Fruit fly (Drosophila melanogaster) whole organism, embryonic: ENCODE data around the gene CG13086.

ENCODE experiments used
- ATbp ChIP-seq: fragments of 200-800 bp; sonication (Bioruptor generic); optimal IDR thresholded peaks from 2 replicates; lab custom pipeline; 2017; ENCODE audit warnings: missing biosample characterization, mild to moderate bottlenecking, missing genetic modification characterization, missing genetic modification reagents
- B-H1 ChIP-seq: fragments of 200-800 bp; sonication (Bioruptor generic); IDR thresholded peaks from 3 replicates; pipeline ENCODE4 v1.3.6; 2022; ENCODE audit warnings: missing biosample characterization, missing genetic modification characterization
- B-H2 ChIP-seq: fragments of 200-800 bp; sonication (Bioruptor generic); optimal IDR thresholded peaks from 2 replicates; lab custom pipeline; 2018; ENCODE audit warnings: missing biosample characterization, mild to moderate bottlenecking, missing genetic modification characterization
- Bgb ChIP-seq: fragments of 200-800 bp; sonication (Bioruptor generic); IDR thresholded peaks from 2 replicates; pipeline ENCODE4 v1.3.6; 2022; ENCODE audit warnings: missing biosample characterization, missing genetic modification characterization; ENCODE audit not compliant: partially characterized antibody
- CG10147 ChIP-seq: fragments of 200-800 bp; sonication (Bioruptor generic); optimal IDR thresholded peaks from 2 replicates; lab custom pipeline; 2019; ENCODE audit warnings: missing biosample characterization, mild to moderate bottlenecking, missing genetic modification characterization, moderate library complexity
- CG10209 ChIP-seq: fragments of 200-800 bp; sonication (Bioruptor generic); optimal IDR thresholded peaks from 3 replicates; lab custom pipeline; 2017; ENCODE audit warnings: missing biosample characterization, mild to moderate bottlenecking, missing genetic modification characterization, missing genetic modification reagents
- CG10274 ChIP-seq: fragments of 200-800 bp; sonication (Bioruptor generic); optimal IDR thresholded peaks from 3 replicates; lab custom pipeline; 2017; ENCODE audit warnings: missing biosample characterization, mild to moderate bottlenecking, missing genetic modification characterization
- CG10431 ChIP-seq: fragments of 200-800 bp; sonication (Bioruptor generic); optimal IDR thresholded peaks from 3 replicates; lab custom pipeline; 2018; ENCODE audit warnings: missing biosample characterization, mild to moderate bottlenecking, missing genetic modification characterization
- CG10565 ChIP-seq: fragments of 200-800 bp; sonication (Bioruptor generic); optimal IDR thresholded peaks from 3 replicates; lab custom pipeline; 2016; ENCODE audit warnings: missing biosample characterization, mild to moderate bottlenecking, missing genetic modification characterization
- CG14441 ChIP-seq: fragments of 200-800 bp; sonication (Bioruptor generic); IDR thresholded peaks from 2 replicates; pipeline ENCODE4 v1.3.6; 2022; ENCODE audit warnings: missing biosample characterization, missing genetic modification characterization
- CG15514 ChIP-seq: fragments of 200-800 bp; sonication (Bioruptor generic); optimal IDR thresholded peaks from 3 replicates; lab custom pipeline; 2017; ENCODE audit warnings: missing biosample characterization, missing genetic modification characterization, mild to moderate bottlenecking, moderate library complexity, missing genetic modification reagents
- CG16863 ChIP-seq: fragments of 200-800 bp; sonication (Bioruptor generic); optimal IDR thresholded peaks from 3 replicates; lab custom pipeline; 2016; ENCODE audit warnings: missing biosample characterization, missing genetic modification characterization
- CG17829 ChIP-seq: fragments of 200-800 bp; optimal IDR thresholded peaks from 2 replicates; lab custom pipeline; 2019; ENCODE audit warnings: missing biosample characterization, mild to moderate bottlenecking, missing genetic modification characterization, moderate library complexity
- CG18262 ChIP-seq: fragments of 200-800 bp; optimal IDR thresholded peaks from 3 replicates; lab custom pipeline; 2019; ENCODE audit warnings: missing biosample characterization, mild to moderate bottlenecking, missing genetic modification characterization, moderate library complexity
- CG18619 ChIP-seq: fragments of 200-800 bp; sonication (Bioruptor generic); optimal IDR thresholded peaks from 3 replicates; lab custom pipeline; 2017; ENCODE audit warnings: missing biosample characterization, mild to moderate bottlenecking, missing genetic modification characterization
- CG2129 ChIP-seq: fragments of 200-800 bp; sonication (Bioruptor generic); IDR thresholded peaks from 2 replicates; pipeline ENCODE4 v1.3.6; 2022; ENCODE audit warnings: missing biosample characterization, missing genetic modification characterization; ENCODE audit not compliant: partially characterized antibody
- CG2678 ChIP-seq: fragments of 200-800 bp; sonication (Bioruptor generic); optimal IDR thresholded peaks from 3 replicates; lab custom pipeline; 2019; ENCODE audit warnings: missing biosample characterization, mild to moderate bottlenecking, missing genetic modification characterization, moderate library complexity
- CG2889 ChIP-seq: fragments of 200-800 bp; sonication (Bioruptor generic); IDR thresholded peaks from 3 replicates; pipeline ENCODE4 v1.3.6; 2022; ENCODE audit warnings: missing biosample characterization, missing genetic modification characterization
- CG31224 ChIP-seq: fragments of 200-800 bp; sonication (Bioruptor generic); IDR thresholded peaks from 2 replicates; pipeline ENCODE4 v1.3.6; 2022; ENCODE audit warnings: missing biosample characterization, missing genetic modification characterization
- CG33557 ChIP-seq: fragments of 200-800 bp; sonication (Bioruptor generic); optimal IDR thresholded peaks from 2 replicates; lab custom pipeline; 2019; ENCODE audit warnings: missing biosample characterization, mild to moderate bottlenecking, missing genetic modification characterization, moderate library complexity
- CG34224 ChIP-seq: fragments of 200-800 bp; sonication (Bioruptor generic); IDR thresholded peaks from 3 replicates; pipeline ENCODE4 v1.3.6; 2022; ENCODE audit warnings: missing biosample characterization, missing genetic modification characterization; ENCODE audit not compliant: partially characterized antibody
- CG4404 ChIP-seq: fragments of 200-800 bp; sonication (Bioruptor generic); IDR thresholded peaks from 2 replicates; pipeline ENCODE4 v1.3.6; 2022; ENCODE audit warnings: missing biosample characterization, missing genetic modification characterization
- CG4707 ChIP-seq: fragments of 200-800 bp; sonication (Bioruptor generic); optimal IDR thresholded peaks from 2 replicates; lab custom pipeline; 2018; ENCODE audit warnings: missing biosample characterization, mild to moderate bottlenecking, missing genetic modification characterization, moderate library complexity
- CG5180 ChIP-seq: fragments of 200-800 bp; sonication (Bioruptor generic); optimal IDR thresholded peaks from 3 replicates; lab custom pipeline; 2017; ENCODE audit warnings: missing biosample characterization, missing genetic modification characterization, mild to moderate bottlenecking, moderate library complexity, missing genetic modification reagents
- CG6689 ChIP-seq: fragments of 200-800 bp; sonication (Bioruptor generic); IDR thresholded peaks from 2 replicates; pipeline ENCODE4 v1.3.6; 2022; ENCODE audit warnings: missing biosample characterization, missing genetic modification characterization
- CG7745 ChIP-seq: fragments of 200-800 bp; sonication (Bioruptor generic); optimal IDR thresholded peaks from 2 replicates; lab custom pipeline; 2018; ENCODE audit warnings: missing biosample characterization, mild to moderate bottlenecking, missing genetic modification characterization, moderate library complexity
- CG9215 ChIP-seq: fragments of 200-800 bp; sonication (Bioruptor generic); IDR thresholded peaks from 2 replicates; pipeline ENCODE4 v1.3.6; 2022; ENCODE audit warnings: missing biosample characterization, missing genetic modification characterization
- CG9727 ChIP-seq: fragments of 200-800 bp; sonication (Bioruptor generic); optimal IDR thresholded peaks from 3 replicates; lab custom pipeline; 2017; ENCODE audit warnings: missing biosample characterization, mild to moderate bottlenecking, missing genetic modification characterization
- CG9876 ChIP-seq: fragments of 200-800 bp; sonication (Bioruptor generic); optimal IDR thresholded peaks from 2 replicates; lab custom pipeline; 2016; ENCODE audit warnings: missing biosample characterization, missing genetic modification characterization
- D19A ChIP-seq: fragments of 200-800 bp; optimal IDR thresholded peaks from 3 replicates; lab custom pipeline; 2019; ENCODE audit warnings: missing biosample characterization, mild to moderate bottlenecking, missing genetic modification characterization, moderate library complexity
- Ets65A ChIP-seq: fragments of 200-800 bp; sonication (Bioruptor generic); peaks from one replicate; lab custom pipeline; 2016; ENCODE audit warnings: missing biosample characterization, missing genetic modification characterization
- Fer3 ChIP-seq: fragments of 200-800 bp; sonication (Bioruptor generic); optimal IDR thresholded peaks from 2 replicates; lab custom pipeline; 2018; ENCODE audit warnings: missing biosample characterization, mild to moderate bottlenecking, missing genetic modification characterization, moderate library complexity
- Lpt ChIP-seq: fragments of >200 bp; optimal IDR thresholded peaks from 2 replicates; lab custom pipeline; 2018; ENCODE audit warnings: missing biosample characterization, missing genetic modification characterization
- MTF-1 ChIP-seq: fragments of 200-800 bp; sonication (Bioruptor generic); optimal IDR thresholded peaks from 2 replicates; lab custom pipeline; 2018; ENCODE audit warnings: missing biosample characterization, mild to moderate bottlenecking, missing genetic modification characterization, borderline replicate concordance
- Sry-β ChIP-seq: fragments of 200-800 bp; sonication (Bioruptor generic); optimal IDR thresholded peaks from 2 replicates; lab custom pipeline; 2018; ENCODE audit warnings: missing biosample characterization, mild to moderate bottlenecking, missing genetic modification characterization, moderate library complexity
- amos ChIP-seq: fragments of 200-800 bp; sonication (Bioruptor generic); IDR thresholded peaks from 2 replicates; pipeline ENCODE4 v1.3.6; 2022; ENCODE audit warnings: missing biosample characterization, missing genetic modification characterization; ENCODE audit not compliant: partially characterized antibody
- cad ChIP-seq: fragments of >200 bp; optimal IDR thresholded peaks from 2 replicates; lab custom pipeline; 2017; ENCODE audit warnings: missing biosample characterization, missing genetic modification characterization
- caup ChIP-seq: fragments of 200-800 bp; sonication (Bioruptor generic); optimal IDR thresholded peaks from 3 replicates; lab custom pipeline; 2017; ENCODE audit warnings: missing biosample characterization, mild to moderate bottlenecking, missing genetic modification characterization, moderate library complexity; ENCODE audit not compliant: severe bottlenecking
- chn ChIP-seq: fragments of 200-800 bp; sonication (Bioruptor generic); optimal IDR thresholded peaks from 2 replicates; lab custom pipeline; 2016; ENCODE audit warnings: missing biosample characterization, missing genetic modification characterization
- croc ChIP-seq: fragments of 200-800 bp; sonication (Bioruptor generic); conservative IDR thresholded peaks from 3 replicates; pipeline ENCODE4 v1.3.6; 2022; ENCODE audit warnings: missing biosample characterization, missing genetic modification characterization
- hkb ChIP-seq, 2 experiments: fragments of 200-800 bp in 1 of 2; fragments of >200 bp in 1 of 2; sonication (Bioruptor generic) in 1 of 2; IDR thresholded peaks in 1 of 2; optimal IDR thresholded peaks in 1 of 2; 2 replicates each; pipeline versions ENCODE4 v1.3.6 to Lab custom; 2017 to 2022; ENCODE audit warnings: missing biosample characterization in 1 of 2, missing genetic modification characterization in 1 of 2
- inv ChIP-seq: fragments of 200-800 bp; sonication (Bioruptor generic); IDR thresholded peaks from 2 replicates; pipeline ENCODE4 v1.3.6; 2022; ENCODE audit warnings: missing biosample characterization, missing genetic modification characterization; ENCODE audit not compliant: partially characterized antibody
- lov ChIP-seq, 2 experiments: fragments of 200-800 bp in 1 of 2; fragments of >200 bp in 1 of 2; sonication (Bioruptor generic) in 1 of 2; IDR thresholded peaks in 1 of 2; optimal IDR thresholded peaks in 1 of 2; 2 replicates in 1 of 2; 3 replicates in 1 of 2; pipeline versions ENCODE4 v1.3.6 to Lab custom; 2017 to 2022; ENCODE audit warnings: missing biosample characterization in 1 of 2, missing genetic modification characterization in 1 of 2
- mld ChIP-seq: fragments of 200-800 bp; sonication (Bioruptor generic); IDR thresholded peaks from 3 replicates; pipeline ENCODE4 v1.3.6; 2022; ENCODE audit warnings: missing biosample characterization, missing genetic modification characterization; ENCODE audit not compliant: partially characterized antibody
- odd ChIP-seq: fragments of 200-800 bp; sonication (Bioruptor generic); optimal IDR thresholded peaks from 2 replicates; lab custom pipeline; 2017; ENCODE audit warnings: missing biosample characterization, mild to moderate bottlenecking, missing genetic modification characterization
- shn ChIP-seq: fragments of 200-800 bp; sonication (Bioruptor generic); optimal IDR thresholded peaks from 3 replicates; lab custom pipeline; 2016; ENCODE audit warnings: missing biosample characterization, missing genetic modification characterization
- sima ChIP-seq: fragments of 200-800 bp; sonication (Bioruptor generic); optimal IDR thresholded peaks from 2 replicates; lab custom pipeline; 2016; ENCODE audit warnings: missing biosample characterization, missing genetic modification characterization
- ssp ChIP-seq: fragments of 200-800 bp; sonication (Bioruptor generic); IDR thresholded peaks from 2 replicates; pipeline ENCODE4 v1.3.6; 2022; ENCODE audit warnings: missing biosample characterization, missing genetic modification characterization
- toy ChIP-seq: fragments of 200-800 bp; sonication (Bioruptor generic); IDR thresholded peaks from 2 replicates; pipeline ENCODE4 v1.3.6; 2022; ENCODE audit warnings: missing biosample characterization, missing genetic modification characterization

Gene CG13086

dm6 chr2L:19364075-19364474 is at the start of gene CG13086:
Gene CG13086 (plus strand): TSS chr2L:19364375.
- no peak for TF ChIP-seq B-H2 (GFP tag; lab: Kevin White, UChicago)
- no peak for TF ChIP-seq CG2889 (GFP tag; lab: Robert Waterston, UW)
- no peak for TF ChIP-seq CG10565 (GFP tag; lab: Kevin White, UChicago)
- no peak for TF ChIP-seq CG18619
- TF ChIP-seq CG9215 (GFP tag; lab: Robert Waterston, UW), result no peak
- TF ChIP-seq sima (GFP tag; lab: Kevin White, UChicago), result no peak
- TF ChIP-seq B-H1 (GFP tag; lab: Robert Waterston, UW), result no peak
- TF ChIP-seq CG31224 (GFP tag; lab: Robert Waterston, UW), result no peak
- no peak for TF ChIP-seq inv (GFP tag; lab: Robert Waterston, UW)
- TF ChIP-seq CG9876 (GFP tag; lab: Kevin White, UChicago), result no peak
- no peak for TF ChIP-seq toy (GFP tag; lab: Robert Waterston, UW)
- TF ChIP-seq CG4404, result no peak
- 0 out of 2 replicates have a peak, but pooled peaks have one; percentile 15 for TF ChIP-seq amos (GFP tag; lab: Robert Waterston, UW)
- TF ChIP-seq CG15514 (GFP tag; lab: Kevin White, UChicago), result peak; percentile 83
- TF ChIP-seq CG2678 (tag; lab: Kevin White, UChicago), result no peak
- TF ChIP-seq CG6689 (GFP tag; lab: Robert Waterston, UW), result no peak
- no peak for TF ChIP-seq CG10209

dm6 chr2L:19314589-19314988 is 49.6 kb upstream of the CG13086 start:
- TF ChIP-seq CG9727 (GFP tag; lab: Kevin White, UChicago), result no peak
- TF ChIP-seq CG34224 (GFP tag; lab: Robert Waterston, UW), result no peak
- no peak for TF ChIP-seq caup (GFP tag; lab: Kevin White, UChicago)
- no peak for TF ChIP-seq CG2129
- TF ChIP-seq croc (GFP tag; lab: Robert Waterston, UW), result no peak
- no peak for TF ChIP-seq chn
- no peak for TF ChIP-seq Sry-β (GFP tag; lab: Kevin White, UChicago)
- TF ChIP-seq CG10147 (GFP tag; lab: Kevin White, UChicago), result no peak
- TF ChIP-seq mld, result no peak
- TF ChIP-seq CG10274, result no peak
- TF ChIP-seq CG16863 (GFP tag; lab: Kevin White, UChicago), result no peak
- no peak for TF ChIP-seq CG5180 (GFP tag; lab: Kevin White, UChicago)
- no peak for TF ChIP-seq CG7745
- no peak for TF ChIP-seq ssp (GFP tag; lab: Robert Waterston, UW)
- no peak for TF ChIP-seq odd (GFP tag; lab: Kevin White, UChicago)
- TF ChIP-seq Ets65A (GFP tag; lab: Kevin White, UChicago), result no peak
- TF ChIP-seq CG33557 (GFP tag; lab: Kevin White, UChicago), result no peak
- TF ChIP-seq CG18262 (tag; lab: Kevin White, UChicago), result peak; percentile 25
- TF ChIP-seq Lpt (GFP tag; lab: Kevin White, UChicago), result no peak
- TF ChIP-seq CG15514 (GFP tag; lab: Kevin White, UChicago), result no peak
- TF ChIP-seq CG10431 (GFP tag; lab: Kevin White, UChicago), result no peak
- TF ChIP-seq cad (GFP tag; lab: Kevin White, UChicago), result no peak
- TF ChIP-seq shn (GFP tag; lab: Kevin White, UChicago), result no peak
- TF ChIP-seq hkb (optimal IDR thresholded peaks at IDR 0.05; lab: Kevin White, UChicago), result no peak
- TF ChIP-seq hkb (GFP tag; IDR thresholded peaks at IDR 0.05; lab: Robert Waterston, UW), result no peak
- no peak for TF ChIP-seq D19A (tag; lab: Kevin White, UChicago)
- no peak for TF ChIP-seq Fer3 (tag; lab: Kevin White, UChicago)
- no peak for TF ChIP-seq CG17829 (tag; lab: Kevin White, UChicago)
- no peak for TF ChIP-seq CG14441 (GFP tag; lab: Robert Waterston, UW)
- no peak for TF ChIP-seq lov (optimal IDR thresholded peaks at IDR 0.05; lab: Kevin White, UChicago)
- TF ChIP-seq lov (GFP tag; IDR thresholded peaks at IDR 0.05; lab: Robert Waterston, UW), result no peak
- TF ChIP-seq CG4707 (GFP tag; lab: Kevin White, UChicago), result no peak
- TF ChIP-seq Bgb (GFP tag; lab: Robert Waterston, UW), result no peak
- no peak for TF ChIP-seq MTF-1 (GFP tag; lab: Kevin White, UChicago)
- TF ChIP-seq ATbp (GFP tag; lab: Kevin White, UChicago), result no peak
